Fruit fly (Drosophila melanogaster) whole organism, embryonic: ENCODE data around the gene Ugt301D1.

Source experiments
- ATbp ChIP-seq: fragments of 200-800 bp; sonication (Bioruptor generic); optimal IDR thresholded peaks from 2 replicates; lab custom pipeline; 2017; ENCODE audit warnings: missing biosample characterization, mild to moderate bottlenecking, missing genetic modification characterization, missing genetic modification reagents
- Bteb2 ChIP-seq: fragments of 200-800 bp; sonication (Bioruptor generic); optimal IDR thresholded peaks from 2 replicates; lab custom pipeline; 2016; ENCODE audit warnings: missing biosample characterization, missing genetic modification characterization
- CG10366 ChIP-seq: fragments of 200-800 bp; sonication (Bioruptor generic); IDR thresholded peaks from 2 replicates; pipeline ENCODE4 v1.3.6; 2022; ENCODE audit warnings: missing biosample characterization, missing genetic modification characterization
- CG10462 ChIP-seq: fragments of 200-800 bp; sonication (Bioruptor generic); optimal IDR thresholded peaks from 2 replicates; lab custom pipeline; 2016; ENCODE audit warnings: missing biosample characterization, missing genetic modification characterization
- CG12104 ChIP-seq: fragments of 200-800 bp; sonication (Bioruptor generic); optimal IDR thresholded peaks from 3 replicates; lab custom pipeline; 2016; ENCODE audit warnings: missing biosample characterization, missing genetic modification characterization
- CG12219 ChIP-seq: fragments of 200-800 bp; sonication (Bioruptor generic); optimal IDR thresholded peaks from 3 replicates; lab custom pipeline; 2018; ENCODE audit warnings: missing biosample characterization, mild to moderate bottlenecking, missing genetic modification characterization
- CG12236 ChIP-seq: fragments of 200-800 bp; sonication (Bioruptor generic); optimal IDR thresholded peaks from 2 replicates; lab custom pipeline; 2016; ENCODE audit warnings: missing biosample characterization, missing genetic modification characterization
- CG12391 ChIP-seq: fragments of 200-800 bp; sonication (Bioruptor generic); optimal IDR thresholded peaks from 3 replicates; lab custom pipeline; 2018; ENCODE audit warnings: missing biosample characterization, mild to moderate bottlenecking, missing genetic modification characterization, moderate library complexity
- CG15011 ChIP-seq: fragments of 200-800 bp; sonication (Bioruptor generic); optimal IDR thresholded peaks from 3 replicates; lab custom pipeline; 2018; ENCODE audit warnings: missing biosample characterization, mild to moderate bottlenecking, missing genetic modification characterization
- CG16863 ChIP-seq: fragments of 200-800 bp; sonication (Bioruptor generic); optimal IDR thresholded peaks from 3 replicates; lab custom pipeline; 2016; ENCODE audit warnings: missing biosample characterization, missing genetic modification characterization
- CG17361 ChIP-seq: fragments of 200-800 bp; sonication (Bioruptor generic); IDR thresholded peaks from 3 replicates; pipeline ENCODE4 v1.3.6; 2022; ENCODE audit warnings: missing biosample characterization, missing genetic modification characterization
- CG17829 ChIP-seq: fragments of 200-800 bp; optimal IDR thresholded peaks from 2 replicates; lab custom pipeline; 2019; ENCODE audit warnings: missing biosample characterization, mild to moderate bottlenecking, missing genetic modification characterization, moderate library complexity
- CG18262 ChIP-seq: fragments of 200-800 bp; optimal IDR thresholded peaks from 3 replicates; lab custom pipeline; 2019; ENCODE audit warnings: missing biosample characterization, mild to moderate bottlenecking, missing genetic modification characterization, moderate library complexity
- CG2116 ChIP-seq: fragments of 200-800 bp; sonication (Bioruptor generic); optimal IDR thresholded peaks from 3 replicates; lab custom pipeline; 2018; ENCODE audit warnings: missing biosample characterization, mild to moderate bottlenecking, missing genetic modification characterization
- CG31388 ChIP-seq: fragments of 200-800 bp; sonication (Bioruptor generic); optimal IDR thresholded peaks from 2 replicates; lab custom pipeline; 2016; ENCODE audit warnings: missing biosample characterization, missing genetic modification characterization
- CG3163 ChIP-seq: fragments of 200-800 bp; sonication (Bioruptor generic); optimal IDR thresholded peaks from 3 replicates; lab custom pipeline; 2016; ENCODE audit warnings: missing biosample characterization, missing genetic modification characterization
- CG34422 ChIP-seq: fragments of 200-800 bp; sonication (Bioruptor generic); IDR thresholded peaks from 3 replicates; pipeline ENCODE4 v1.3.6; 2022; ENCODE audit warnings: missing biosample characterization, missing genetic modification characterization
- CG42726 ChIP-seq: fragments of 200-800 bp; sonication (Bioruptor generic); IDR thresholded peaks from 2 replicates; pipeline ENCODE4 v1.3.6; 2022; ENCODE audit warnings: missing biosample characterization, missing genetic modification characterization; ENCODE audit not compliant: partially characterized antibody
- CG4617 ChIP-seq: fragments of 200-800 bp; sonication (Bioruptor generic); optimal IDR thresholded peaks from 3 replicates; lab custom pipeline; 2016; ENCODE audit warnings: missing biosample characterization, missing genetic modification characterization, borderline replicate concordance
- CG7271 ChIP-seq: fragments of 200-800 bp; sonication (Bioruptor generic); optimal IDR thresholded peaks from 2 replicates; lab custom pipeline; 2018; ENCODE audit warnings: missing biosample characterization, mild to moderate bottlenecking, missing genetic modification characterization, moderate library complexity
- CG7357 ChIP-seq: fragments of 200-800 bp; sonication (Bioruptor generic); IDR thresholded peaks from 3 replicates; pipeline ENCODE4 v1.3.6; 2022; ENCODE audit warnings: missing biosample characterization, missing genetic modification characterization
- CG7372 ChIP-seq: fragments of 200-800 bp; sonication (Bioruptor generic); IDR thresholded peaks from 2 replicates; pipeline ENCODE4 v1.3.6; 2022; ENCODE audit warnings: missing biosample characterization, missing genetic modification characterization
- CG7839 ChIP-seq: fragments of 200-800 bp; sonication (Bioruptor generic); optimal IDR thresholded peaks from 3 replicates; lab custom pipeline; 2018; ENCODE audit warnings: missing biosample characterization, mild to moderate bottlenecking, missing genetic modification characterization, moderate library complexity
- CG8388 ChIP-seq: fragments of 200-800 bp; sonication (Bioruptor generic); optimal IDR thresholded peaks from 2 replicates; lab custom pipeline; 2019; ENCODE audit warnings: missing biosample characterization, mild to moderate bottlenecking, missing genetic modification characterization, moderate library complexity
- Deaf1 ChIP-seq: fragments of 200-800 bp; optimal IDR thresholded peaks from 3 replicates; lab custom pipeline; 2019; ENCODE audit warnings: missing biosample characterization, mild to moderate bottlenecking, missing genetic modification characterization, moderate library complexity
- Elba2 ChIP-seq: fragments of 200-800 bp; sonication (Bioruptor generic); optimal IDR thresholded peaks from 3 replicates; lab custom pipeline; 2016; ENCODE audit warnings: missing biosample characterization, missing genetic modification characterization
- Ets65A ChIP-seq: fragments of 200-800 bp; sonication (Bioruptor generic); peaks from one replicate; lab custom pipeline; 2016; ENCODE audit warnings: missing biosample characterization, missing genetic modification characterization
- Hey ChIP-seq: fragments of 200-800 bp; sonication (Bioruptor generic); optimal IDR thresholded peaks from 3 replicates; lab custom pipeline; 2018; ENCODE audit warnings: missing biosample characterization, mild to moderate bottlenecking, missing genetic modification characterization
- Hmr ChIP-seq: fragments of 200-800 bp; sonication (Bioruptor generic); optimal IDR thresholded peaks from 3 replicates; lab custom pipeline; 2017; ENCODE audit warnings: mild to moderate bottlenecking, missing biosample characterization, missing genetic modification reagents, missing genetic modification characterization
- Kr ChIP-seq: fragments of 200-800 bp; sonication (Bioruptor generic); optimal IDR thresholded peaks from 2 replicates; lab custom pipeline; 2017; ENCODE audit warnings: missing biosample characterization, mild to moderate bottlenecking, missing genetic modification characterization
- Neu2 ChIP-seq: fragments of 200-800 bp; sonication (Bioruptor generic); optimal IDR thresholded peaks from 3 replicates; lab custom pipeline; 2016; ENCODE audit warnings: missing biosample characterization, missing genetic modification characterization, borderline replicate concordance
- Usf ChIP-seq: fragments of 200-800 bp; sonication (Bioruptor generic); optimal IDR thresholded peaks from 2 replicates; lab custom pipeline; 2017; ENCODE audit warnings: missing genotype, missing biosample characterization, missing genetic modification characterization
- ac ChIP-seq: fragments of 200-800 bp; sonication (Bioruptor generic); optimal IDR thresholded peaks from 3 replicates; lab custom pipeline; 2017; ENCODE audit warnings: missing biosample characterization, mild to moderate bottlenecking, missing genetic modification characterization
- bbx ChIP-seq: fragments of 200-800 bp; sonication (Bioruptor generic); IDR thresholded peaks from 2 replicates; pipeline ENCODE4 v1.3.6; 2022; ENCODE audit warnings: missing biosample characterization, missing genetic modification characterization; ENCODE audit not compliant: partially characterized antibody
- bigmax ChIP-seq: fragments of 200-800 bp; sonication (Bioruptor generic); optimal IDR thresholded peaks from 2 replicates; lab custom pipeline; 2018; ENCODE audit warnings: missing biosample characterization, mild to moderate bottlenecking, missing genetic modification characterization
- cwo ChIP-seq: fragments of 200-800 bp; sonication (Bioruptor generic); optimal IDR thresholded peaks from 3 replicates; lab custom pipeline; 2017; ENCODE audit warnings: missing biosample characterization, missing genetic modification characterization, mild to moderate bottlenecking, moderate library complexity, missing genetic modification reagents
- gt ChIP-seq: fragments of 200-800 bp; sonication (Bioruptor generic); IDR thresholded peaks from 2 replicates; pipeline ENCODE4 v1.3.6; 2022; ENCODE audit warnings: missing biosample characterization, missing genetic modification characterization
- ham ChIP-seq: fragments of 200-800 bp; sonication (Bioruptor generic); IDR thresholded peaks from 2 replicates; pipeline ENCODE4 v1.3.6; 2022; ENCODE audit warnings: missing biosample characterization, missing genetic modification characterization
- hb ChIP-seq: fragments of 200-800 bp; sonication (Bioruptor generic); IDR thresholded peaks from 3 replicates; pipeline ENCODE4 v1.3.6; 2022; ENCODE audit warnings: missing biosample characterization, missing genetic modification characterization; ENCODE audit not compliant: partially characterized antibody
- jigr1 ChIP-seq: fragments of 200-800 bp; sonication (Bioruptor generic); IDR thresholded peaks from 3 replicates; pipeline ENCODE4 v1.3.6; 2022; ENCODE audit warnings: missing biosample characterization, missing genetic modification characterization
- klu ChIP-seq: fragments of 200-800 bp; sonication (Bioruptor generic); IDR thresholded peaks from 2 replicates; pipeline ENCODE4 v1.3.6; 2022; ENCODE audit warnings: missing biosample characterization, missing genetic modification characterization
- mld ChIP-seq: fragments of 200-800 bp; sonication (Bioruptor generic); IDR thresholded peaks from 3 replicates; pipeline ENCODE4 v1.3.6; 2022; ENCODE audit warnings: missing biosample characterization, missing genetic modification characterization; ENCODE audit not compliant: partially characterized antibody
- org-1 ChIP-seq: fragments of 200-800 bp; sonication (Bioruptor generic); optimal IDR thresholded peaks from 2 replicates; lab custom pipeline; 2017; ENCODE audit warnings: missing biosample characterization, missing genetic modification characterization
- otp ChIP-seq: fragments of 200-800 bp; sonication (Bioruptor generic); IDR thresholded peaks from 3 replicates; pipeline ENCODE4, ENCODE4 v1.3.6; 2022; ENCODE audit warnings: missing biosample characterization, missing genetic modification characterization
- peb ChIP-seq: fragments of 200-800 bp; sonication (Bioruptor generic); IDR thresholded peaks from 2 replicates; pipeline ENCODE4 v1.3.6; 2022; ENCODE audit warnings: missing biosample characterization, missing genetic modification characterization
- psq ChIP-seq: fragments of 200-800 bp; sonication (Bioruptor generic); optimal IDR thresholded peaks from 2 replicates; lab custom pipeline; 2017; ENCODE audit warnings: missing biosample characterization, missing genetic modification characterization
- slp2 ChIP-seq: fragments of 200-800 bp; sonication (Bioruptor generic); optimal IDR thresholded peaks from 2 replicates; lab custom pipeline; 2016; ENCODE audit warnings: missing biosample characterization, missing genetic modification characterization
- sr ChIP-seq: fragments of 200-800 bp; sonication (Bioruptor generic); IDR thresholded peaks from 3 replicates; pipeline ENCODE4 v1.3.6; 2022; ENCODE audit warnings: missing biosample characterization, missing genetic modification characterization
- sug ChIP-seq: fragments of 200-800 bp; optimal IDR thresholded peaks from 2 replicates; lab custom pipeline; 2019; ENCODE audit warnings: missing biosample characterization, mild to moderate bottlenecking, missing genetic modification characterization, moderate library complexity
- toy ChIP-seq: fragments of 200-800 bp; sonication (Bioruptor generic); IDR thresholded peaks from 2 replicates; pipeline ENCODE4 v1.3.6; 2022; ENCODE audit warnings: missing biosample characterization, missing genetic modification characterization
- wor ChIP-seq: fragments of 200-800 bp; sonication (Bioruptor generic); IDR thresholded peaks from 2 replicates; pipeline ENCODE4 v1.3.6; 2022; ENCODE audit warnings: missing biosample characterization, missing genetic modification characterization

Gene Ugt301D1

DNA sequence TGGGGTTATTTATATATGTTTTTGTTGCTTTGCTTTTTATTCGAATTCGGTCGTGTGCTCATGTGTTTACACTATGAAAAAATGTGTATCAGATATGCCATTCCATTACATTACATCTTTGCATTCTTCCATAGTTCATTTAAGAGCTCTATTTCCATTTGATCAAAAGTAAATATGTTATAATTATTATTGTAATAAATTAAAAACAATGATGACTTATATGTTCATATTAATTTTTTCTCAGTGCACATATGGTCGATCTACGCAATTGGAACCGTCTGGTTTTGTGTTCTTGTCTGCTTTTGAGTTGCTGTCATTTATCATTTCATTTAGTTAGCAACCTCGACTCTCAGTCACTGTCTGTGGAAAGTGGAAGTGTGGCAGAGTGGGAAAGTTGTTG, 31.9 kb upstream of the Ugt301D1 start (continued):
- peak; percentile 64 for TF ChIP-seq Usf (GFP tag; lab: Kevin White, UChicago)
- TF ChIP-seq CG15011 (GFP tag; lab: Kevin White, UChicago) = peak; percentile 70
- peak; percentile 59 for TF ChIP-seq CG4617 (GFP tag; lab: Kevin White, UChicago)
- TF ChIP-seq CG8388 (GFP tag; lab: Kevin White, UChicago) = peak; percentile 95
- peak; percentile 77 for TF ChIP-seq gt
- TF ChIP-seq slp2 = peak; percentile 55
- TF ChIP-seq Deaf1 (tag; lab: Kevin White, UChicago) = no peak
- peak; percentile 97 for TF ChIP-seq CG18262 (tag; lab: Kevin White, UChicago)
- TF ChIP-seq wor (GFP tag; lab: Robert Waterston, UW) = peak; percentile 87
- peak; percentile 88 for TF ChIP-seq ATbp (GFP tag; lab: Kevin White, UChicago)
- peak; percentile 93 for TF ChIP-seq Ets65A (GFP tag; lab: Kevin White, UChicago)
- TF ChIP-seq Hmr = peak; percentile 76
- TF ChIP-seq CG7839 (tag; lab: Kevin White, UChicago) = peak; percentile 96
- peak; percentile 94 for TF ChIP-seq CG17361 (GFP tag; lab: Robert Waterston, UW)
- peak; percentile 84 for TF ChIP-seq CG12104 (GFP tag; lab: Kevin White, UChicago)
- TF ChIP-seq ac = peak; percentile 60
- peak; percentile 95 for TF ChIP-seq CG12391 (tag; lab: Kevin White, UChicago)
- TF ChIP-seq mld (GFP tag; lab: Robert Waterston, UW) = no peak
- TF ChIP-seq Bteb2 (GFP tag; lab: Kevin White, UChicago) = no peak
- TF ChIP-seq hb (GFP tag; lab: Robert Waterston, UW) = no peak
- TF ChIP-seq CG17829 (tag; lab: Kevin White, UChicago) = peak; percentile 97
- no peak for TF ChIP-seq Elba2
- TF ChIP-seq jigr1 = no peak; the same call in 2 of the 3 replicates
- peak; percentile 63 for TF ChIP-seq CG31388 (GFP tag; lab: Kevin White, UChicago)
- TF ChIP-seq CG16863 (GFP tag; lab: Kevin White, UChicago) = no peak
- no peak for TF ChIP-seq Neu2
- no peak for TF ChIP-seq bigmax (GFP tag; lab: Kevin White, UChicago)
- peak; percentile 8 for TF ChIP-seq CG12236 (GFP tag; lab: Kevin White, UChicago)
- TF ChIP-seq CG10366 (GFP tag; lab: Robert Waterston, UW) = peak; percentile 84
- TF ChIP-seq klu (GFP tag; lab: Robert Waterston, UW) = peak; percentile 86
- TF ChIP-seq psq (GFP tag; lab: Kevin White, UChicago) = peak; percentile 65
- TF ChIP-seq CG3163 (GFP tag; lab: Kevin White, UChicago) = no peak
- TF ChIP-seq CG10462 (GFP tag; lab: Kevin White, UChicago) = peak; percentile 75
- TF ChIP-seq CG34422 (GFP tag; lab: Robert Waterston, UW) = peak; percentile 90; the same call in 2 of the 3 replicates
- peak; percentile 78 for TF ChIP-seq org-1
- TF ChIP-seq sug (tag; lab: Kevin White, UChicago) = no peak
- no peak for TF ChIP-seq CG42726 (GFP tag; lab: Robert Waterston, UW)
- peak; percentile 82 for TF ChIP-seq CG7357 (GFP tag; lab: Robert Waterston, UW)
- peak; percentile 76 for TF ChIP-seq cwo (GFP tag; lab: Kevin White, UChicago)
- peak; percentile 64 for TF ChIP-seq CG2116
- TF ChIP-seq CG7271 (tag; lab: Kevin White, UChicago) = peak; percentile 66
- TF ChIP-seq peb = peak; percentile 86
- no peak for TF ChIP-seq ham (GFP tag; lab: Robert Waterston, UW)
- peak; percentile 68 for TF ChIP-seq toy
- peak; percentile 92; the same call in 2 of the 3 replicates for TF ChIP-seq otp (GFP tag; lab: Robert Waterston, UW)
- TF ChIP-seq sr (GFP tag; lab: Robert Waterston, UW) = no peak; the same call in 2 of the 3 replicates
- TF ChIP-seq Kr = no peak
- TF ChIP-seq CG7372 (GFP tag; lab: Robert Waterston, UW) = peak; percentile 86
- no peak for TF ChIP-seq bbx (GFP tag; lab: Robert Waterston, UW)
- TF ChIP-seq CG12219 = peak; percentile 80
- no peak for TF ChIP-seq Hey
